Fruit fly (Drosophila melanogaster) whole organism, pupa: ENCODE measurements around the gene plx.

ENCODE experiments used
- CG10348 ChIP-seq: fragments of 200-800 bp; sonication (Bioruptor generic); IDR thresholded peaks from 2 replicates; pipeline ENCODE4 v1.3.6; 2022; ENCODE audit warnings: missing biosample characterization, missing genetic modification characterization
- CG12605 ChIP-seq: fragments of 200-800 bp; sonication (Bioruptor generic); IDR thresholded peaks from 2 replicates; pipeline ENCODE4 v1.3.6; 2022; ENCODE audit warnings: missing biosample characterization, missing genetic modification characterization
- CG13204 ChIP-seq: fragments of 200-800 bp; sonication (Bioruptor generic); optimal IDR thresholded peaks from 2 replicates; lab custom pipeline; 2018; ENCODE audit warnings: missing biosample characterization, mild to moderate bottlenecking, missing genetic modification characterization, moderate library complexity
- CG14655 ChIP-seq: fragments of 200-800 bp; sonication (Bioruptor generic); optimal IDR thresholded peaks from 3 replicates; lab custom pipeline; 2017; ENCODE audit warnings: mild to moderate bottlenecking, missing biosample characterization, missing genetic modification reagents, missing genetic modification characterization
- CG15710 ChIP-seq: fragments of 200-800 bp; sonication (Bioruptor generic); optimal IDR thresholded peaks from 2 replicates; lab custom pipeline; 2018; ENCODE audit warnings: missing biosample characterization, mild to moderate bottlenecking, missing genetic modification characterization, moderate library complexity
- CG17806 ChIP-seq: fragments of 200-800 bp; sonication (Bioruptor generic); optimal IDR thresholded peaks from 2 replicates; lab custom pipeline; 2018; ENCODE audit warnings: missing biosample characterization, mild to moderate bottlenecking, missing genetic modification characterization, moderate library complexity
- CG32121 ChIP-seq: fragments of 200-800 bp; sonication (Bioruptor generic); IDR thresholded peaks from 2 replicates; pipeline ENCODE4 v1.3.6; 2022; ENCODE audit warnings: missing biosample characterization, missing genetic modification characterization
- CG34367 ChIP-seq: fragments of 200-800 bp; sonication (Bioruptor generic); optimal IDR thresholded peaks from 2 replicates; lab custom pipeline; 2018; ENCODE audit warnings: missing biosample characterization, mild to moderate bottlenecking, missing genetic modification characterization
- CG4496 ChIP-seq: fragments of 200-800 bp; sonication (Bioruptor generic); IDR thresholded peaks from 3 replicates; pipeline ENCODE4 v1.3.6; 2022; ENCODE audit warnings: missing biosample characterization, missing genetic modification characterization
- CG8159 ChIP-seq: fragments of 200-800 bp; sonication (Bioruptor generic); optimal IDR thresholded peaks from 3 replicates; lab custom pipeline; 2018; ENCODE audit warnings: missing biosample characterization, mild to moderate bottlenecking, missing genetic modification characterization, moderate library complexity
- CG8301 ChIP-seq: fragments of 200-800 bp; sonication (Bioruptor generic); optimal IDR thresholded peaks from 2 replicates; lab custom pipeline; 2018; ENCODE audit warnings: missing biosample characterization, mild to moderate bottlenecking, missing genetic modification characterization
- CG9948 ChIP-seq: fragments of 200-800 bp; sonication (Bioruptor generic); optimal IDR thresholded peaks from 2 replicates; lab custom pipeline; 2018; ENCODE audit warnings: missing biosample characterization, mild to moderate bottlenecking, missing genetic modification characterization, moderate library complexity
- D1 ChIP-seq: fragments of 200-800 bp; sonication (Bioruptor generic); optimal IDR thresholded peaks from 2 replicates; lab custom pipeline; 2018; ENCODE audit warnings: missing biosample characterization, mild to moderate bottlenecking, missing genetic modification characterization, moderate library complexity
- EcR ChIP-seq: fragments of 200-800 bp; sonication (Bioruptor generic); optimal IDR thresholded peaks from 3 replicates; lab custom pipeline; 2019; ENCODE audit warnings: missing biosample characterization, missing genetic modification characterization, mild to moderate bottlenecking, moderate library complexity, missing genetic modification reagents
- Ets98B ChIP-seq: fragments of 200-800 bp; sonication (Bioruptor generic); IDR thresholded peaks from 2 replicates; pipeline ENCODE4 v1.3.6; 2022; ENCODE audit warnings: missing biosample characterization, missing genetic modification characterization
- Pif1A ChIP-seq: fragments of 200-800 bp; sonication (Bioruptor generic); optimal IDR thresholded peaks from 3 replicates; lab custom pipeline; 2016; ENCODE audit warnings: missing biosample characterization, missing genetic modification characterization
- Pif1B ChIP-seq: fragments of 200-800 bp; sonication (Bioruptor generic); optimal IDR thresholded peaks from 3 replicates; lab custom pipeline; 2016; ENCODE audit warnings: missing biosample characterization, missing genetic modification characterization
- Snoo ChIP-seq: fragments of 200-800 bp; sonication (Bioruptor generic); optimal IDR thresholded peaks from 3 replicates; lab custom pipeline; 2017; ENCODE audit warnings: missing biosample characterization, mild to moderate bottlenecking, missing genetic modification characterization, inconsistent platforms
- fd96Ca ChIP-seq: fragments of 200-800 bp; sonication (Bioruptor generic); IDR thresholded peaks from 3 replicates; pipeline ENCODE4 v1.3.6; 2022; ENCODE audit warnings: missing biosample characterization, missing genetic modification characterization
- gl ChIP-seq: fragments of 200-800 bp; sonication (Bioruptor generic); optimal IDR thresholded peaks from 2 replicates; lab custom pipeline; 2018; ENCODE audit warnings: missing biosample characterization, mild to moderate bottlenecking, missing genetic modification characterization
- rn ChIP-seq: fragments of 200-800 bp; sonication (Bioruptor generic); IDR thresholded peaks from 2 replicates; pipeline ENCODE4 v1.3.6; 2022; ENCODE audit warnings: missing biosample characterization, missing genetic modification characterization

The plx gene

dm6 chr3R:5685269-5686048 is at the start of gene plx, which contains the start of gene Rab23:
plx (plus strand) TSS chr3R:5685855.
Rab23 (minus strand) TSS chr3R:5685434.
- no peak for TF ChIP-seq Snoo
- peak; percentile 5; the same call in 1 of the 2 replicates for TF ChIP-seq Ets98B (GFP tag; lab: Robert Waterston, UW)

dm6 chr3R:5636519-5637430 is 48.9 kb upstream of the plx start, which contains the start of the genes CG31548 and CG12170:
CG31548 (minus strand) TSS chr3R:5636852.
CG12170 (plus strand) TSS chr3R:5637234.
- TF ChIP-seq CG12605 (GFP tag; lab: Robert Waterston, UW) (peak; percentile 12; the same call in 1 of the 2 replicates), CG10348 (GFP tag; lab: Robert Waterston, UW) (no peak), EcR (GFP tag; lab: Kevin White, UChicago) (no peak), CG15710 (peak; percentile 34), Pif1B (GFP tag; lab: Kevin White, UChicago) (no peak), CG9948 (no peak), Snoo (peak; percentile 27), CG34367 (no peak), CG8301 (tag; lab: Kevin White, UChicago) (no peak), CG17806 (peak; percentile 48), fd96Ca (GFP tag; lab: Robert Waterston, UW) (0 out of 3 replicates have a peak, but pooled peaks have one; percentile 6), gl (tag; lab: Kevin White, UChicago) (no peak), CG32121 (GFP tag; lab: Robert Waterston, UW) (no peak), CG4496 (no peak), CG13204 (GFP tag; lab: Kevin White, UChicago) (no peak), Ets98B (GFP tag; lab: Robert Waterston, UW) (no peak), rn (GFP tag; lab: Robert Waterston, UW) (no peak)

- TF ChIP-seq CG32121 (GFP tag; lab: Robert Waterston, UW) (no peak), EcR (GFP tag; lab: Kevin White, UChicago) (peak; percentile 8), rn (GFP tag; lab: Robert Waterston, UW) (no peak), CG15710 (no peak), gl (tag; lab: Kevin White, UChicago) (no peak), Ets98B (GFP tag; lab: Robert Waterston, UW) (no peak), CG8301 (tag; lab: Kevin White, UChicago) (no peak), CG12605 (GFP tag; lab: Robert Waterston, UW) (no peak)
Measured at dm6 chr3R:5643421-5643820, 42.2 kb upstream of the plx start.

dm6 chr3R:5647705-5648568 is 37.7 kb upstream of the plx start:
- no peak for TF ChIP-seq Snoo
- no peak for TF ChIP-seq CG13204 (GFP tag; lab: Kevin White, UChicago)
- TF ChIP-seq CG4496: 0 out of 3 replicates have a peak, but pooled peaks have one; percentile 21
- TF ChIP-seq CG17806: no peak
- TF ChIP-seq CG8159 (tag; lab: Kevin White, UChicago): no peak
- TF ChIP-seq EcR (GFP tag; lab: Kevin White, UChicago): no peak
- 0 out of 2 replicates have a peak, but pooled peaks have one; percentile 41 for TF ChIP-seq CG32121 (GFP tag; lab: Robert Waterston, UW)

- peak; percentile 63 for TF ChIP-seq CG8159 (tag; lab: Kevin White, UChicago)
- TF ChIP-seq CG9948: peak; percentile 33
- TF ChIP-seq rn (GFP tag; lab: Robert Waterston, UW): no peak
- TF ChIP-seq D1 (tag; lab: Kevin White, UChicago): no peak
- TF ChIP-seq CG12605 (GFP tag; lab: Robert Waterston, UW): no peak
- no peak for TF ChIP-seq CG32121 (GFP tag; lab: Robert Waterston, UW)
- TF ChIP-seq Pif1B (GFP tag; lab: Kevin White, UChicago): peak; percentile 61
- no peak for TF ChIP-seq CG10348 (GFP tag; lab: Robert Waterston, UW)
- TF ChIP-seq Pif1A (GFP tag; lab: Kevin White, UChicago): peak; percentile 43
- peak; percentile 44 for TF ChIP-seq CG15710
- TF ChIP-seq CG17806: peak; percentile 22
- peak; percentile 13; the same call in 2 of the 3 replicates for TF ChIP-seq fd96Ca (GFP tag; lab: Robert Waterston, UW)
- TF ChIP-seq Ets98B (GFP tag; lab: Robert Waterston, UW): no peak; the same call in 1 of the 2 replicates
- peak; percentile 9 for TF ChIP-seq CG8301 (tag; lab: Kevin White, UChicago)
- TF ChIP-seq CG4496: peak; percentile 47; the same call in 1 of the 3 replicates
- no peak for TF ChIP-seq CG13204 (GFP tag; lab: Kevin White, UChicago)
- TF ChIP-seq CG34367: no peak
- no peak for TF ChIP-seq CG14655
- no peak for TF ChIP-seq gl (tag; lab: Kevin White, UChicago)
- no peak for TF ChIP-seq EcR (GFP tag; lab: Kevin White, UChicago)
- TF ChIP-seq Snoo: peak; percentile 39
Measured at dm6 chr3R:5648569-5649476, 36.8 kb upstream of the plx start, which contains the start of the genes MTA1-like and Sec23. MTA1-like (minus strand) TSS chr3R:5648738. Sec23 (plus strand) TSS chr3R:5649065.
